Worm (Caenorhabditis elegans) whole organism, early embryonic: ENCODE data around the gene ugt-50.

Experiments
- B0310.2 ChIP-seq: sonication (generic microtip); optimal IDR thresholded peaks from 2 replicates; lab custom pipeline; 2016; ENCODE audit warnings: mild to moderate bottlenecking, missing genetic modification characterization, missing compliant biosample characterization
- F13C5.2 ChIP-seq: sonication (generic microtip); optimal IDR thresholded peaks from 2 replicates; lab custom pipeline; 2017; ENCODE audit warnings: mild to moderate bottlenecking, missing genetic modification characterization, inconsistent platforms, missing compliant biosample characterization
- aly-1 ChIP-seq: sonication (generic microtip); optimal IDR thresholded peaks from 2 replicates; lab custom pipeline; 2016; ENCODE audit warnings: missing genetic modification characterization, missing compliant biosample characterization
- ama-1 ChIP-seq: fragments of 150-350 bp; optimal IDR thresholded peaks from 2 replicates; lab custom pipeline; 2014
- ceh-13 ChIP-seq: fragments of 200-800 bp; sonication (Bioruptor generic); optimal IDR thresholded peaks from 2 replicates; lab custom pipeline; 2018; ENCODE audit warnings: mild to moderate bottlenecking, missing genetic modification characterization, missing compliant biosample characterization
- ceh-36 ChIP-seq: sonication (generic microtip); optimal IDR thresholded peaks from 2 replicates; lab custom pipeline; 2016; ENCODE audit warnings: missing genetic modification characterization, inconsistent platforms, missing compliant biosample characterization
- ets-7 ChIP-seq: sonication (generic microtip); optimal IDR thresholded peaks from 2 replicates; lab custom pipeline; 2016; ENCODE audit warnings: missing genotype, missing genetic modification characterization, missing compliant biosample characterization
- flt-1 ChIP-seq: fragments of 200-800 bp; sonication (Bioruptor generic); IDR thresholded peaks from 2 replicates; pipeline ENCODE4 v1.3.6; 2022; ENCODE audit warnings: missing genetic modification characterization, missing compliant biosample characterization
- hmbx-1 ChIP-seq: sonication (generic microtip); optimal IDR thresholded peaks from 2 replicates; lab custom pipeline; 2016; ENCODE audit warnings: mild to moderate bottlenecking, missing genetic modification characterization, missing compliant biosample characterization
- hmg-4 ChIP-seq: fragments of 200-800 bp; sonication (Bioruptor generic); optimal IDR thresholded peaks from 2 replicates; lab custom pipeline; 2018; ENCODE audit warnings: mild to moderate bottlenecking, missing genetic modification characterization, missing compliant biosample characterization
- hnd-1 ChIP-seq: sonication (generic microtip); optimal IDR thresholded peaks from 2 replicates; lab custom pipeline; 2016; ENCODE audit warnings: missing genetic modification characterization, missing compliant biosample characterization
- pes-1 ChIP-seq: fragments of 200-800 bp; sonication (Bioruptor generic); IDR thresholded peaks from 2 replicates; pipeline ENCODE4 v1.3.6; 2022; ENCODE audit warnings: missing genetic modification reagents, missing genetic modification characterization, missing compliant biosample characterization
- scrt-1 ChIP-seq: fragments of 200-800 bp; sonication (Bioruptor generic); IDR thresholded peaks from 2 replicates; pipeline ENCODE4 v1.3.6; 2022; ENCODE audit warnings: missing genetic modification characterization, missing compliant biosample characterization
- sea-1 ChIP-seq: fragments of 200-800 bp; sonication (Bioruptor generic); conservative IDR thresholded peaks from 2 replicates; pipeline ENCODE4 v1.3.6; 2022; ENCODE audit warnings: missing genetic modification characterization, missing compliant biosample characterization
- tbx-11 ChIP-seq: fragments of 200-800 bp; sonication (Bioruptor generic); IDR thresholded peaks from 2 replicates; pipeline ENCODE4 v1.3.6; 2022; ENCODE audit warnings: missing genetic modification characterization, missing compliant biosample characterization
- tbx-37 ChIP-seq: fragments of 200-800 bp; sonication (Bioruptor generic); conservative IDR thresholded peaks from 2 replicates; pipeline ENCODE4 v1.3.6; 2022; ENCODE audit warnings: missing genetic modification reagents, missing genetic modification characterization, missing compliant biosample characterization
- tra-4 ChIP-seq: sonication (generic microtip); optimal IDR thresholded peaks from 2 replicates; lab custom pipeline; 2017; ENCODE audit warnings: missing genetic modification characterization, missing compliant biosample characterization

ugt-50 gene

DNA sequence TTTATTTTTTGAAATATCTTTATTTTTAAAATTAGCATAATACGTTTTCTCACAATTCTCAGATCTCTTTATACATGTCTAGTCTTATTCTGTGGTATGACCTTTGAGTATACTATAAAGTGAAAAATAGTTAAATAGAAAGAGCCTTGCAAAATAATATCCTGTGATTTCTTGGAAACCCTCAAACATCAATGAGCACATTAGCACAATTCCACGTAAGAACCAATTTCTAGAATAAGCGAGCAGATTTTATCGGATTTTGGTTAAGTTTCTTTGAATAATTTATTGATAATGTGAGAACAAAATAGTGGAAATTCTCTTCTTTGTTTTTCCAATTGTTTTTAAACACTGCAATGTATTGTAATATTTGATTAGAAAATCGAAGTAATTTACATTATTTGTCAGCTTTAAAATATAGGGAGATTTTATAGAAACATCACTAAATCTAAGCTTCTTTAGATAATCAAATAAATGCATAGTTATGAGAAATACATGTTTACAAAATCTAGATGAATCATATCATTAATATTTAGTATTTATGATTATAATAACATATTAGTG lies 22.4 kb upstream of the ugt-50 start:
- TF ChIP-seq ama-1 (lab: Kevin White, UChicago) (no peak), ets-7 (no peak), hnd-1 (tag; lab: Kevin White, UChicago) (no peak), hmg-4 (GFP tag; lab: Kevin White, UChicago) (no peak), B0310.2 (no peak), tra-4 (tag; lab: Kevin White, UChicago) (no peak), tbx-37 (no peak)

DNA sequence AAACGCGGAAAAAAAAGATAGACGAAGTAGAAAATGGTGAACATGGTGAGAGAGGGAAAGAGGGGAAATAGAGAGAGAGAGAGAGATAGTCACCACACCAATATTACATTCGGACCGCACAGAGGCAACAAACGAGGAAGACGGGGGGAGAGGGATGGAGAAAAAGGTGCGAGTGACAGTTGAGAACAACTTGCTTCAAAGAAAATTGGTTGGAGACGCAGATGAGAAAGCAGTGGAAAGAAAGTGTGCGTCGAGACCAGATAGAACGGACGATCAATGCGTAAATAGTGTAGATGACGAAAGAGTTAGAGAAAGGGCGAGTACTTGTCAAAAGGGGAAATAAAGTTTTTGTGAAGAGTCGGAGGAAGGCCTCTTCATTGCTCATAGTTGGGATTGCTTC lies 21.0 kb upstream of the ugt-50 start:
- TF ChIP-seq aly-1 (tag; lab: Kevin White, UChicago) (peak; percentile 74), F13C5.2 (tag; lab: Kevin White, UChicago) (peak; percentile 24), hmg-4 (GFP tag; lab: Kevin White, UChicago) (peak; percentile 76), scrt-1 (0 out of 2 replicates have a peak, but pooled peaks have one; percentile 20), flt-1 (GFP tag; lab: Robert Waterston, UW) (no peak)

DNA sequence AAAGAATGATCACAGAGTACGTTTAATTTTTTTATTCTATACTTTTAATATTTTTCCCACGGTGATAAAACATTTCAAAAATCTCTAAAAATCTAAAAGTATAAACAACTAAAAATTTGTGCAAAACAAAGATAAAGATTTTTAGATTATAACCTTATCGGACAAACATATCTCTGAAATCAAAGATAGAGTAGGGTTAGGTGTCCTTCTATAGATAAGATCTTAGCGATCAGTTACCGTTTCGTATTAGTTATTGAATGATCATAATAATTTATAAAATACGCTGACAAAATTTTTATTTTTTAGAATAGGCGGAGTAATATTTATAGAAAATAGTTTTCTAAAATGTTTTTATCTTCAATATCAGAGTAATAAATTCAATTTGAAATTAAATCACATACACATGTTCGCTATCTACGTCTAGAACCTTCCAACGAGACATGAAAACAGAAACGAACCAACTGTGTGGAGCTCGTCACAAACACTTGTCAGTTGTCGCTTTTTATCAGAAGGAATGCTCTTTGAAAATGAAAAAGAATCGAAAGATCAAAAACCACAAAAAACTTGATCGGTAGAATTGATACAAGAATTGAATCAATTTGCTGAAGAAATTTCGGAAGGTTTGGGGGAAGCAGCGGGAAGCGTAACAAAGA lies 19.6 kb upstream of the ugt-50 start:
- no peak for TF ChIP-seq B0310.2
- no peak for TF ChIP-seq sea-1 (GFP tag; lab: Robert Waterston, UW)
- TF ChIP-seq tbx-37, result no peak
- TF ChIP-seq ama-1 (lab: Kevin White, UChicago), result no peak
- no peak for TF ChIP-seq F13C5.2 (tag; lab: Kevin White, UChicago)
- no peak for TF ChIP-seq hnd-1 (tag; lab: Kevin White, UChicago)
- TF ChIP-seq aly-1 (tag; lab: Kevin White, UChicago), result no peak

DNA sequence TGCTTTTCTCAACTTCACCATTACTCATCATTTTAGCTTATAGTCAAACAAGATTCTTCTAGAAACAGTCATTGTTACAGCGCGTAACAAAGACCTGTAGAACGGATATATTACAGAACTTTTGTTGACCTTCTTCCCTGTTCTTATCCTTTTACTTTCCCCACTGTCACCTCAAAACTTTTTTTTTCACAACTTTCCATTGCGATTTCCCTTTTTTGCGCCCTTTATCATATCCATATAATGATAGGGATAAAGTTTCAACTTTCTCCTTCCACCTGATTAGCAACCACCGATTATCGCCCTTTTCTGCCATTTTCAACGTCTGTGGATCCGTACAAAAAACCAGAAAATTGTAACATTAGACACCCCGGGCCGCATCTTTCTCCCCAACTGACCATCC lies 14.3 kb upstream of the ugt-50 start:
- TF ChIP-seq ceh-36 (tag; lab: Kevin White, UChicago), result no peak
- TF ChIP-seq pes-1 (GFP tag; lab: Robert Waterston, UW), result no peak
- no peak for TF ChIP-seq aly-1 (tag; lab: Kevin White, UChicago)
- no peak for TF ChIP-seq F13C5.2 (tag; lab: Kevin White, UChicago)
- no peak for TF ChIP-seq B0310.2
- no peak for TF ChIP-seq tbx-11
- TF ChIP-seq ama-1 (lab: Kevin White, UChicago), result no peak
- TF ChIP-seq hmg-4 (GFP tag; lab: Kevin White, UChicago), result no peak
- TF ChIP-seq scrt-1, result no peak
- TF ChIP-seq ets-7, result no peak
- TF ChIP-seq flt-1 (GFP tag; lab: Robert Waterston, UW), result no peak
- no peak for TF ChIP-seq ceh-13 (GFP tag; lab: Kevin White, UChicago)
- no peak for TF ChIP-seq tra-4 (tag; lab: Kevin White, UChicago)
- TF ChIP-seq hnd-1 (tag; lab: Kevin White, UChicago), result no peak
- TF ChIP-seq tbx-37, result no peak
- TF ChIP-seq sea-1 (GFP tag; lab: Robert Waterston, UW), result no peak
- no peak for TF ChIP-seq hmbx-1 (tag; lab: Kevin White, UChicago)

DNA sequence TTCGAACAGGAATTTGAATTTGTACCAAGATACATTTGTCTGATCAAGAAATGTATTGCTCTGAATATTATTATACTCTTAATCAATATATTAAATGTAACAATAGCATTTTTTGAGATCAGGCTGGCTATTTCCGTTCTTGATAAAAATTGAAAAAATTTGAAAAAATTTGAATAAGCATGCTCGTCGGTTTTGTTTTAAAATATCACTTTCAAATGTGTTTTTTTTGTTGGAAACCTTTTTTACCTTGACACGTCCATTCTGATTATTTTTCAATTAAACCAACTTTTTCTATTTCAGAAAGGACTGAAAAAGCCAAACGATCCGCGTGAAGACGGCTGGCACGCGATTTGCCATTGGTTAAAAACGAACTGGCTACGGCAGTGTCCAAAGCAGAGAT lies 12.8 kb upstream of the ugt-50 start, which contains the start of gene adt-1:
TSS of gene adt-1 (plus strand) at position 301 of the 400 bp plus-strand sequence.
- TF ChIP-seq hnd-1 (tag; lab: Kevin White, UChicago), result no peak
- TF ChIP-seq pes-1 (GFP tag; lab: Robert Waterston, UW), result no peak
- no peak for TF ChIP-seq ets-7
- TF ChIP-seq hmg-4 (GFP tag; lab: Kevin White, UChicago), result no peak
- TF ChIP-seq scrt-1, result no peak
- no peak for TF ChIP-seq ama-1 (lab: Kevin White, UChicago)
- no peak for TF ChIP-seq ceh-36 (tag; lab: Kevin White, UChicago)
- TF ChIP-seq tra-4 (tag; lab: Kevin White, UChicago), result no peak
- TF ChIP-seq F13C5.2 (tag; lab: Kevin White, UChicago), result no peak
- TF ChIP-seq sea-1 (GFP tag; lab: Robert Waterston, UW), result no peak
- TF ChIP-seq aly-1 (tag; lab: Kevin White, UChicago), result no peak
- no peak for TF ChIP-seq B0310.2
- TF ChIP-seq hmbx-1 (tag; lab: Kevin White, UChicago), result no peak
- TF ChIP-seq ceh-13 (GFP tag; lab: Kevin White, UChicago), result no peak
- TF ChIP-seq tbx-11, result no peak
- TF ChIP-seq flt-1 (GFP tag; lab: Robert Waterston, UW), result no peak
- no peak for TF ChIP-seq tbx-37

DNA sequence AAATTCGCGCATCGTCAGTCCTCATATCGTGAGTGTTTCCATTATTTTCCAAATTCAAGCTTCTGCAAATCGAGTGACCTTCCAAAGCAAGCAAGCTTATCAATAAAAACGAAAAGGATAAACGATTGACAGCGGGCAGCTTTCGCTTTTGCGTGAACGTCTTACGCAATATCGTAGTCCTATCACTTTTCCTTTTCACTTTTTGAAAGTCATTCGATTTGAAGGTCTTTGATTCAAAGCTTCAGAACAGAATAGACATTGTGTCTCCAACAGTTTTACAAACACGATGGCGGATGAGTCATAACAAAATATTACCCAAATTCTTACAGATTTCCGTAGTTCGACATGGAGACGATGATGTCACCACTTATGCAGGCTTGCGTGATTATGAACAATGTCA lies 11.8 kb upstream of the ugt-50 start:
- TF ChIP-seq ama-1 (lab: Kevin White, UChicago) (no peak), scrt-1 (no peak), hmbx-1 (tag; lab: Kevin White, UChicago) (no peak), pes-1 (GFP tag; lab: Robert Waterston, UW) (no peak)

DNA sequence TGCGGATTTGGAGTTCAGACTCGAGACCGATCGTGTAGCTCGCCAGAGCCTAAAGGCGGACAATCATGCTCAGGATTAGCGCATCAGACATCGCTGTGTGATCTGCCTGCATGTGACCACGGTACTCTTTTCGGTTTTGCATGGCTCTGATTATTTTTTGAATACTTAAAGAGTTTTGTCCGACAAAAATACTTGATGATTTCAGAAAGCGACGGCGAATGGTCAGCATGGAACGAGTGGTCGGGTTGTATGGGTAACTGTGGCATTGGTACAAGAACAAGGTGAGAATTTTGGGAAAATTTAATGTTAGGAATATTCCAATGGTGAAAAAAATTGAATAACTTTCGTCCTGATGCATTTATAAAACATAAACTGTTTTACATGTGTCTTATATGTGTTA lies 3.9 kb upstream of the ugt-50 start:
- TF ChIP-seq hnd-1 (tag; lab: Kevin White, UChicago), result no peak
- TF ChIP-seq scrt-1, result no peak
- TF ChIP-seq flt-1 (GFP tag; lab: Robert Waterston, UW), result no peak
- no peak for TF ChIP-seq tra-4 (tag; lab: Kevin White, UChicago)
- no peak for TF ChIP-seq hmg-4 (GFP tag; lab: Kevin White, UChicago)
- no peak for TF ChIP-seq sea-1 (GFP tag; lab: Robert Waterston, UW)
- no peak for TF ChIP-seq ama-1 (lab: Kevin White, UChicago)
- no peak for TF ChIP-seq ets-7
- TF ChIP-seq aly-1 (tag; lab: Kevin White, UChicago), result no peak
- TF ChIP-seq B0310.2, result no peak
- no peak for TF ChIP-seq ceh-13 (GFP tag; lab: Kevin White, UChicago)
- TF ChIP-seq hmbx-1 (tag; lab: Kevin White, UChicago), result no peak
- TF ChIP-seq ceh-36 (tag; lab: Kevin White, UChicago), result no peak
- TF ChIP-seq pes-1 (GFP tag; lab: Robert Waterston, UW), result no peak
- no peak for TF ChIP-seq tbx-37
- TF ChIP-seq tbx-11, result no peak
- no peak for TF ChIP-seq F13C5.2 (tag; lab: Kevin White, UChicago)
